Fruit fly (Drosophila melanogaster) whole organism, prepupa: ENCODE measurements around the gene CG14282.

Experiments
- Blimp-1 ChIP-seq: fragments of 200-800 bp; sonication (Bioruptor generic); optimal IDR thresholded peaks from 3 replicates; lab custom pipeline; 2017; ENCODE audit warnings: missing biosample characterization, missing genetic modification characterization, mild to moderate bottlenecking, moderate library complexity, missing genetic modification reagents
- CG10669 ChIP-seq: fragments of 200-800 bp; sonication (Bioruptor generic); optimal IDR thresholded peaks from 3 replicates; lab custom pipeline; 2018; ENCODE audit warnings: missing biosample characterization, mild to moderate bottlenecking, missing genetic modification characterization, moderate library complexity
- CG11294 ChIP-seq: fragments of 200-800 bp; sonication (Bioruptor generic); IDR thresholded peaks from 2 replicates; pipeline ENCODE4 v1.3.6; 2022; ENCODE audit warnings: missing biosample characterization, missing genetic modification characterization
- CG11762 ChIP-seq: fragments of 200-800 bp; sonication (Bioruptor generic); optimal IDR thresholded peaks from 3 replicates; lab custom pipeline; 2016; ENCODE audit warnings: missing biosample characterization, missing genetic modification characterization; ENCODE audit not compliant: insufficient read depth
- CG11902 ChIP-seq: fragments of 200-800 bp; sonication (Bioruptor generic); optimal IDR thresholded peaks from 3 replicates; lab custom pipeline; 2016; ENCODE audit warnings: missing biosample characterization, missing genetic modification characterization
- CG1621 ChIP-seq: fragments of 200-800 bp; sonication (Bioruptor generic); optimal IDR thresholded peaks from 3 replicates; lab custom pipeline; 2018; ENCODE audit warnings: missing biosample characterization, mild to moderate bottlenecking, missing genetic modification characterization
- CG16779 ChIP-seq: fragments of 200-800 bp; sonication (Bioruptor generic); optimal IDR thresholded peaks from 3 replicates; lab custom pipeline; 2017; ENCODE audit warnings: missing biosample characterization, mild to moderate bottlenecking, missing genetic modification characterization
- CG3032 ChIP-seq: fragments of 200-800 bp; optimal IDR thresholded peaks from 2 replicates; lab custom pipeline; 2019; ENCODE audit warnings: missing biosample characterization, mild to moderate bottlenecking, missing genetic modification characterization, moderate library complexity
- CG32006 ChIP-seq: fragments of 200-800 bp; sonication (Bioruptor generic); optimal IDR thresholded peaks from 3 replicates; lab custom pipeline; 2017; ENCODE audit warnings: missing biosample characterization, mild to moderate bottlenecking, missing genetic modification characterization
- CG3919 ChIP-seq: fragments of 200-800 bp; sonication (Bioruptor generic); optimal IDR thresholded peaks from 3 replicates; lab custom pipeline; 2016; ENCODE audit warnings: missing biosample characterization, missing genetic modification characterization
- CG4318 ChIP-seq: fragments of 200-800 bp; sonication (Bioruptor generic); optimal IDR thresholded peaks from 3 replicates; lab custom pipeline; 2017; ENCODE audit warnings: missing biosample characterization, mild to moderate bottlenecking, missing genetic modification characterization
- CG6163 ChIP-seq: fragments of 200-800 bp; sonication (Bioruptor generic); IDR thresholded peaks from 3 replicates; pipeline ENCODE4 v1.3.6; 2022; ENCODE audit warnings: missing biosample characterization, missing genetic modification characterization
- CG6276 ChIP-seq: fragments of 200-800 bp; sonication (Bioruptor generic); optimal IDR thresholded peaks from 2 replicates; lab custom pipeline; 2017; ENCODE audit warnings: missing biosample characterization, mild to moderate bottlenecking, missing genetic modification characterization
- CG6792 ChIP-seq: fragments of 200-800 bp; sonication (Bioruptor generic); optimal IDR thresholded peaks from 3 replicates; lab custom pipeline; 2016; ENCODE audit warnings: missing biosample characterization, missing genetic modification characterization
- CG6854 ChIP-seq: fragments of 200-800 bp; sonication (Bioruptor generic); optimal IDR thresholded peaks from 2 replicates; lab custom pipeline; 2017; ENCODE audit warnings: missing biosample characterization, mild to moderate bottlenecking, missing genetic modification characterization
- CG7368 ChIP-seq: fragments of 200-800 bp; sonication (Bioruptor generic); optimal IDR thresholded peaks from 3 replicates; lab custom pipeline; 2016; ENCODE audit warnings: missing biosample characterization, missing genetic modification characterization
- CG8119 ChIP-seq: fragments of 200-800 bp; sonication (Bioruptor generic); IDR thresholded peaks from 3 replicates; pipeline ENCODE4 v1.3.6; 2022; ENCODE audit warnings: missing biosample characterization, missing genetic modification characterization
- CG8319 ChIP-seq: fragments of 200-800 bp; sonication (Bioruptor generic); optimal IDR thresholded peaks from 3 replicates; lab custom pipeline; 2016; ENCODE audit warnings: missing biosample characterization, missing genetic modification characterization
- CG8632 ChIP-seq: fragments of 200-800 bp; sonication (Bioruptor generic); optimal IDR thresholded peaks from 3 replicates; lab custom pipeline; 2016; ENCODE audit warnings: missing biosample characterization, missing genetic modification characterization
- CG9139 ChIP-seq: fragments of 200-800 bp; sonication (Bioruptor generic); optimal IDR thresholded peaks from 3 replicates; lab custom pipeline; 2017; ENCODE audit warnings: missing biosample characterization, mild to moderate bottlenecking, missing genetic modification characterization
- Eip75B ChIP-seq: fragments of 200-800 bp; sonication (Bioruptor generic); optimal IDR thresholded peaks from 3 replicates; lab custom pipeline; 2016; ENCODE audit warnings: missing biosample characterization, missing genetic modification characterization
- Eip78C ChIP-seq: fragments of 200-800 bp; sonication (Bioruptor generic); peaks from one replicate; lab custom pipeline; 2016; ENCODE audit warnings: missing biosample characterization, missing genetic modification characterization
- Ets96B ChIP-seq: fragments of 200-800 bp; optimal IDR thresholded peaks from 2 replicates; lab custom pipeline; 2019; ENCODE audit warnings: missing biosample characterization, mild to moderate bottlenecking, missing genetic modification characterization, moderate library complexity
- Hr38 ChIP-seq: sonication (Bioruptor generic); optimal IDR thresholded peaks from 2 replicates; lab custom pipeline; 2016; ENCODE audit warnings: missing biosample characterization, missing genetic modification characterization
- Hr39 ChIP-seq: fragments of 200-800 bp; sonication (Bioruptor generic); optimal IDR thresholded peaks from 2 replicates; lab custom pipeline; 2016; ENCODE audit warnings: missing biosample characterization, missing genetic modification characterization
- Hr4 ChIP-seq: fragments of 200-800 bp; sonication (Bioruptor generic); optimal IDR thresholded peaks from 3 replicates; lab custom pipeline; 2016; ENCODE audit warnings: missing biosample characterization, missing genetic modification characterization
- Lpt ChIP-seq: fragments of 200-800 bp; sonication (Bioruptor generic); optimal IDR thresholded peaks from 3 replicates; lab custom pipeline; 2016; ENCODE audit warnings: missing biosample characterization, missing genetic modification characterization
- Met ChIP-seq: fragments of 200-800 bp; sonication (Bioruptor generic); optimal IDR thresholded peaks from 3 replicates; lab custom pipeline; 2016; ENCODE audit warnings: missing biosample characterization, missing genetic modification characterization
- OdsH ChIP-seq: fragments of 200-800 bp; sonication (Bioruptor generic); optimal IDR thresholded peaks from 3 replicates; lab custom pipeline; 2016; ENCODE audit warnings: missing biosample characterization, missing genetic modification characterization
- Smox ChIP-seq: fragments of 200-800 bp; sonication (Bioruptor generic); optimal IDR thresholded peaks from 3 replicates; lab custom pipeline; 2016; ENCODE audit warnings: missing biosample characterization, missing genetic modification characterization
- Sox102F ChIP-seq: fragments of 200-800 bp; sonication (Bioruptor generic); optimal IDR thresholded peaks from 2 replicates; lab custom pipeline; 2016; ENCODE audit warnings: missing biosample characterization, mild to moderate bottlenecking, missing genetic modification characterization
- Sox15 ChIP-seq: fragments of 200-800 bp; sonication (Bioruptor generic); optimal IDR thresholded peaks from 3 replicates; lab custom pipeline; 2016; ENCODE audit warnings: missing biosample characterization, missing genetic modification characterization
- achi ChIP-seq: fragments of 200-800 bp; sonication (Bioruptor generic); optimal IDR thresholded peaks from 3 replicates; lab custom pipeline; 2016; ENCODE audit warnings: missing biosample characterization, missing genetic modification characterization
- acj6 ChIP-seq: fragments of 200-800 bp; sonication (Bioruptor generic); optimal IDR thresholded peaks from 3 replicates; lab custom pipeline; 2016; ENCODE audit warnings: missing biosample characterization, missing genetic modification characterization
- cyc ChIP-seq: fragments of 200-800 bp; sonication (Bioruptor generic); optimal IDR thresholded peaks from 3 replicates; lab custom pipeline; 2016; ENCODE audit warnings: missing biosample characterization, missing genetic modification characterization
- eg ChIP-seq: fragments of 200-800 bp; sonication (Bioruptor generic); IDR thresholded peaks from 3 replicates; pipeline ENCODE4 v1.3.6; 2022; ENCODE audit warnings: missing biosample characterization, missing genetic modification characterization
- esn ChIP-seq: fragments of 200-800 bp; sonication (Bioruptor generic); optimal IDR thresholded peaks from 2 replicates; lab custom pipeline; 2016; ENCODE audit warnings: missing biosample characterization, mild to moderate bottlenecking, missing genetic modification characterization, moderate library complexity
- fd59A ChIP-seq: fragments of 200-800 bp; sonication (Bioruptor generic); optimal IDR thresholded peaks from 2 replicates; lab custom pipeline; 2017; ENCODE audit warnings: missing biosample characterization, mild to moderate bottlenecking, missing genetic modification characterization, missing genetic modification reagents
- fd85E ChIP-seq: fragments of 200-800 bp; sonication (Bioruptor generic); optimal IDR thresholded peaks from 3 replicates; lab custom pipeline; 2016; ENCODE audit warnings: missing biosample characterization, missing genetic modification characterization
- lz ChIP-seq: fragments of 200-800 bp; sonication (Bioruptor generic); optimal IDR thresholded peaks from 3 replicates; lab custom pipeline; 2016; ENCODE audit warnings: missing biosample characterization, missing genetic modification characterization
- pdm3 ChIP-seq: fragments of 200-800 bp; sonication (Bioruptor generic); optimal IDR thresholded peaks from 3 replicates; lab custom pipeline; 2016; ENCODE audit warnings: missing biosample characterization, missing genetic modification characterization
- salr ChIP-seq, 2 experiments: fragments of 200-800 bp; sonication (Bioruptor generic); optimal IDR thresholded peaks; 3 replicates each; lab custom pipeline; 2016 to 2018; ENCODE audit warnings: missing biosample characterization in 2 of 2, missing genetic modification characterization in 2 of 2, mild to moderate bottlenecking in 1 of 2
- ss ChIP-seq, 2 experiments: fragments of 200-800 bp; sonication (Bioruptor generic); optimal IDR thresholded peaks; 2 replicates in 1 of 2; 3 replicates in 1 of 2; lab custom pipeline; 2017 to 2018; ENCODE audit warnings: mild to moderate bottlenecking in 2 of 2, missing biosample characterization in 2 of 2, missing genetic modification characterization in 2 of 2, moderate library complexity in 1 of 2
- svp ChIP-seq: fragments of 200-800 bp; sonication (Bioruptor generic); peaks from one replicate; lab custom pipeline; 2016; ENCODE audit warnings: missing biosample characterization, missing genetic modification characterization
- topi ChIP-seq: fragments of 200-800 bp; sonication (Bioruptor generic); optimal IDR thresholded peaks from 3 replicates; lab custom pipeline; 2016; ENCODE audit warnings: missing biosample characterization, missing genetic modification characterization
- vri ChIP-seq: fragments of 200-800 bp; sonication (Bioruptor generic); optimal IDR thresholded peaks from 3 replicates; lab custom pipeline; 2016; ENCODE audit warnings: missing biosample characterization, mild to moderate bottlenecking, missing genetic modification characterization

Gene CG14282

dm6 chr3R:19163972-19164819, 12.6 kb upstream of the CG14282 start, which contains the start of gene sqz (continued):
- TF ChIP-seq CG11294 (GFP tag; lab: Robert Waterston, UW): peak; percentile 27; the same call in 1 of the 2 replicates
- no peak for TF ChIP-seq Smox
- peak; percentile 38 for TF ChIP-seq CG7368 (GFP tag; lab: Kevin White, UChicago)
- no peak for TF ChIP-seq cyc
- TF ChIP-seq svp (GFP tag; lab: Kevin White, UChicago): peak; percentile 54
- TF ChIP-seq CG3919: peak; percentile 63
- peak; percentile 89 for TF ChIP-seq CG9139 (GFP tag; lab: Kevin White, UChicago)
- TF ChIP-seq fd85E: peak; percentile 73
- no peak for TF ChIP-seq Hr38
- peak; percentile 30 for TF ChIP-seq OdsH (GFP tag; lab: Kevin White, UChicago)
- peak; percentile 72 for TF ChIP-seq Eip75B (GFP tag; lab: Kevin White, UChicago)
- peak; percentile 50 for TF ChIP-seq esn (GFP tag; lab: Kevin White, UChicago)
- peak; percentile 23 for TF ChIP-seq lz (GFP tag; lab: Kevin White, UChicago)
- peak; percentile 81 for TF ChIP-seq Ets96B (tag; lab: Kevin White, UChicago)
- peak; percentile 81 for TF ChIP-seq Eip78C (GFP tag; lab: Kevin White, UChicago)
- peak; percentile 52 for TF ChIP-seq fd59A
- peak; percentile 62 for TF ChIP-seq CG32006 (GFP tag; lab: Kevin White, UChicago)
- TF ChIP-seq Sox102F: peak; percentile 71
- TF ChIP-seq CG8319 (GFP tag; lab: Kevin White, UChicago): no peak
- peak; percentile 38 for TF ChIP-seq CG11762
- TF ChIP-seq CG11902: no peak
- TF ChIP-seq topi (GFP tag; lab: Kevin White, UChicago): peak; percentile 56
- TF ChIP-seq CG6163: peak; percentile 85
- TF ChIP-seq Lpt (GFP tag; lab: Kevin White, UChicago): peak; percentile 61
- TF ChIP-seq CG1621 (tag; lab: Kevin White, UChicago): peak; percentile 74
- TF ChIP-seq acj6: no peak
- peak; percentile 64 for TF ChIP-seq Blimp-1 (GFP tag; lab: Kevin White, UChicago)

- TF ChIP-seq CG6792 (GFP tag; lab: Kevin White, UChicago) (no peak), CG4318 (GFP tag; lab: Kevin White, UChicago) (peak; percentile 70), acj6 (peak; percentile 43), vri (GFP tag; lab: Kevin White, UChicago) (no peak), CG3919 (peak; percentile 59), Sox102F (peak; percentile 1), eg (GFP tag; lab: Robert Waterston, UW) (peak; percentile 66), CG16779 (tag; lab: Kevin White, UChicago) (no peak), Eip78C (GFP tag; lab: Kevin White, UChicago) (peak; percentile 86), topi (GFP tag; lab: Kevin White, UChicago) (peak; percentile 58), CG11762 (peak; percentile 3), lz (GFP tag; lab: Kevin White, UChicago) (peak; percentile 33), pdm3 (GFP tag; lab: Kevin White, UChicago) (peak; percentile 46), Blimp-1 (GFP tag; lab: Kevin White, UChicago) (no peak), cyc (peak; percentile 58), Hr4 (GFP tag; lab: Kevin White, UChicago) (peak; percentile 61), Sox15 (GFP tag; lab: Kevin White, UChicago) (no peak), CG8119 (GFP tag; lab: Robert Waterston, UW) (peak; percentile 25; the same call in 1 of the 3 replicates), Hr39 (GFP tag; lab: Kevin White, UChicago) (peak; percentile 53), achi (GFP tag; lab: Kevin White, UChicago) (peak; percentile 19), CG6276 (GFP tag; lab: Kevin White, UChicago) (peak; percentile 37), CG8632 (GFP tag; lab: Kevin White, UChicago) (no peak), CG11902 (no peak), ss (GFP tag; optimal IDR thresholded peaks at IDR 0.05; lab: Kevin White, UChicago) (no peak), CG1621 (tag; lab: Kevin White, UChicago) (no peak), Lpt (GFP tag; lab: Kevin White, UChicago) (no peak), svp (GFP tag; lab: Kevin White, UChicago) (peak; percentile 76), Met (GFP tag; lab: Kevin White, UChicago) (peak; percentile 66), fd85E (no peak), CG11294 (GFP tag; lab: Robert Waterston, UW) (no peak), CG3032 (peak; percentile 17), CG6854 (GFP tag; lab: Kevin White, UChicago) (no peak), CG10669 (peak; percentile 2), salr (GFP tag; optimal IDR thresholded peaks at IDR 0.05; lab: Kevin White, UChicago) (peak in 1 of 2 experiments; percentile 53)
Measured at dm6 chr3R:19164873-19165456, 11.8 kb upstream of the CG14282 start.
